Fruit fly (Drosophila melanogaster): ENCODE data around the gene CG5984.

The CG5984 gene

dm6 chr3R:27229368-27229767 is 18.4 kb downstream of the CG5984 start, which contains the start of gene CG42814 (continued):
- TF ChIP-seq CG8388 (GFP tag; optimal IDR thresholded peaks at IDR 0.05) = no peak

- TF ChIP-seq pzg (GFP tag; optimal IDR thresholded peaks at IDR 0.05) (peak; percentile 45), CG15514 (GFP tag; optimal IDR thresholded peaks at IDR 0.05) (peak; percentile 4), Myb (GFP tag; optimal IDR thresholded peaks at IDR 0.05) (peak; percentile 90), gfzf (GFP tag; optimal IDR thresholded peaks at IDR 0.05) (peak; percentile 64), Dp (GFP tag; optimal IDR thresholded peaks at IDR 0.05) (peak; percentile 43), unc-4 (GFP tag; IDR thresholded peaks at IDR 0.05; ENCODE audit: partially characterized antibody) (0 out of 2 replicates have a peak, but pooled peaks have one; percentile 28), CTCF (GFP tag; optimal IDR thresholded peaks at IDR 0.05) (peak; percentile 84), Vsx1 (GFP tag; optimal IDR thresholded peaks at IDR 0.05) (no peak), CG3847 (GFP tag; IDR thresholded peaks at IDR 0.05) (peak; percentile 29; the same call in 1 of the 2 replicates), CG34224 (GFP tag; IDR thresholded peaks at IDR 0.05; ENCODE audit: partially characterized antibody) (peak; percentile 40; the same call in 1 of the 3 replicates), fd64A (GFP tag; optimal IDR thresholded peaks at IDR 0.05) (no peak), MBD-R2 (GFP tag; IDR thresholded peaks at IDR 0.05) (peak; percentile 76), CG13287 (GFP tag; IDR thresholded peaks at IDR 0.05; ENCODE audit: partially characterized antibody) (peak; percentile 53), Dll (GFP tag; IDR thresholded peaks at IDR 0.05; ENCODE audit: partially characterized antibody) (peak; percentile 17; the same call in 1 of the 4 replicates), Adf1 (GFP tag; IDR thresholded peaks at IDR 0.05) (peak; percentile 11; the same call in 1 of the 2 replicates), MESR4 (GFP tag; optimal IDR thresholded peaks at IDR 0.05) (peak; percentile 15), Hmr (GFP tag; optimal IDR thresholded peaks at IDR 0.05) (no peak), E2f2 (GFP tag; IDR thresholded peaks at IDR 0.05) (peak; percentile 55), HmgZ (tag; optimal IDR thresholded peaks at IDR 0.05) (peak; percentile 25), pum (GFP tag; optimal IDR thresholded peaks at IDR 0.05) (no peak), Bgb (GFP tag; IDR thresholded peaks at IDR 0.05; ENCODE audit: partially characterized antibody) (peak; percentile 16; the same call in 1 of the 2 replicates), Ravus (GFP tag; IDR thresholded peaks at IDR 0.05) (no peak), crp (GFP tag; optimal IDR thresholded peaks at IDR 0.05) (peak in 1 of 2 experiments; percentile 92), CG14965 (GFP tag; optimal IDR thresholded peaks at IDR 0.05; ENCODE audit: borderline replicate concordance) (peak; percentile 65), CG17568 (GFP tag; optimal IDR thresholded peaks at IDR 0.05) (no peak), Med (GFP tag) (peak; percentile 38)
Measured at dm6 chr3R:27228342-27228741, 19.4 kb downstream of the CG5984 start, which contains the start of gene CG42813. CG42813 (minus strand) TSS chr3R:27228561.

dm6 chr3R:27226080-27226648 is 21.6 kb downstream of the CG5984 start:
- no peak for TF ChIP-seq Stat92E (GFP tag; optimal IDR thresholded peaks at IDR 0.05)
- 0 out of 3 replicates have a peak, but pooled peaks have one; percentile 26 for TF ChIP-seq HLH4C (GFP tag; IDR thresholded peaks at IDR 0.05; ENCODE audit: partially characterized antibody)
- TF ChIP-seq Med (GFP tag) = peak; percentile 29
- TF ChIP-seq cad (GFP tag; optimal IDR thresholded peaks at IDR 0.05) = peak; percentile 92
- peak; percentile 97 for TF ChIP-seq CG6654 (GFP tag; optimal IDR thresholded peaks at IDR 0.05)
- peak; percentile 58 for TF ChIP-seq Ets65A (GFP tag)
- TF ChIP-seq en (GFP tag; optimal IDR thresholded peaks at IDR 0.05) = no peak

dm6 chr3R:27225490-27225889 is 22.3 kb downstream of the CG5984 start:
- peak; percentile 31 for TF ChIP-seq sens (GFP tag)
- TF ChIP-seq CG2129 (GFP tag; IDR thresholded peaks at IDR 0.05; ENCODE audit: partially characterized antibody) = no peak
